Fruit fly (Drosophila melanogaster): ENCODE measurements around the gene Kr-h2.

Kr-h2 gene

dm6 chr2L:6047528-6048160 is 23.1 kb upstream of the Kr-h2 start, which contains the start of gene IPIP:
Gene IPIP (plus strand): TSS chr2L:6048002.
- TF ChIP-seq insv (optimal IDR thresholded peaks at IDR 0.05) = no peak
- TF ChIP-seq ttk (optimal IDR thresholded peaks at IDR 0.05) = no peak
- TF ChIP-seq h (optimal IDR thresholded peaks at IDR 0.05) = no peak
- no peak for TF ChIP-seq psq (optimal IDR thresholded peaks at IDR 0.05)
- TF ChIP-seq Sin3A (optimal IDR thresholded peaks at IDR 0.05) = no peak
- TF ChIP-seq Myc (optimal IDR thresholded peaks at IDR 0.05) = no peak

- TF ChIP-seq ttk (optimal IDR thresholded peaks at IDR 0.05) (no peak), psq (optimal IDR thresholded peaks at IDR 0.05) (no peak), Myc (optimal IDR thresholded peaks at IDR 0.05) (no peak), Sin3A (optimal IDR thresholded peaks at IDR 0.05) (no peak), insv (optimal IDR thresholded peaks at IDR 0.05) (no peak), h (optimal IDR thresholded peaks at IDR 0.05) (no peak)
Observed at dm6 chr2L:6048542-6048941, 22.2 kb upstream of the Kr-h2 start, which contains the start of the genes CG34179 and slmo. Gene CG34179 (minus strand): TSS chr2L:6048706. Gene slmo (minus strand): TSS chr2L:6048706.

- TF ChIP-seq Sin3A (optimal IDR thresholded peaks at IDR 0.05) (no peak), psq (optimal IDR thresholded peaks at IDR 0.05) (no peak), Myc (optimal IDR thresholded peaks at IDR 0.05) (no peak), h (optimal IDR thresholded peaks at IDR 0.05) (no peak), insv (optimal IDR thresholded peaks at IDR 0.05) (no peak), ttk (optimal IDR thresholded peaks at IDR 0.05) (no peak)
Observed at dm6 chr2L:6050575-6050974, 20.2 kb upstream of the Kr-h2 start, which contains the start of gene CG9135. Gene CG9135 (plus strand): TSS chr2L:6050800.

- TF ChIP-seq Myc (optimal IDR thresholded peaks at IDR 0.05) (no peak), insv (optimal IDR thresholded peaks at IDR 0.05) (no peak), psq (optimal IDR thresholded peaks at IDR 0.05) (no peak), ttk (optimal IDR thresholded peaks at IDR 0.05) (no peak), h (optimal IDR thresholded peaks at IDR 0.05) (no peak), Sin3A (optimal IDR thresholded peaks at IDR 0.05) (no peak)
Observed at dm6 chr2L:6051212-6051621, 19.6 kb upstream of the Kr-h2 start.

- TF ChIP-seq Myc (optimal IDR thresholded peaks at IDR 0.05) (no peak), Sin3A (optimal IDR thresholded peaks at IDR 0.05) (no peak), psq (optimal IDR thresholded peaks at IDR 0.05) (no peak), insv (optimal IDR thresholded peaks at IDR 0.05) (no peak), h (optimal IDR thresholded peaks at IDR 0.05) (no peak), ttk (optimal IDR thresholded peaks at IDR 0.05) (no peak)
Observed at dm6 chr2L:6053874-6054469, 16.8 kb upstream of the Kr-h2 start, which contains the start of gene CG13995. Gene CG13995 (plus strand): TSS chr2L:6054302.

- TF ChIP-seq psq (optimal IDR thresholded peaks at IDR 0.05) = no peak
- no peak for TF ChIP-seq ttk (optimal IDR thresholded peaks at IDR 0.05)
Observed at dm6 chr2L:6060210-6060609, 10.6 kb upstream of the Kr-h2 start, which contains the start of gene CG34180. Gene CG34180 (plus strand): TSS chr2L:6060510.

- no peak for TF ChIP-seq Myc (optimal IDR thresholded peaks at IDR 0.05)
- TF ChIP-seq h (optimal IDR thresholded peaks at IDR 0.05) = no peak
- no peak for TF ChIP-seq Sin3A (optimal IDR thresholded peaks at IDR 0.05)
- no peak for TF ChIP-seq insv (optimal IDR thresholded peaks at IDR 0.05)
- no peak for TF ChIP-seq ttk (optimal IDR thresholded peaks at IDR 0.05)
- TF ChIP-seq psq (optimal IDR thresholded peaks at IDR 0.05) = no peak
Observed at dm6 chr2L:6062382-6063082, 8.3 kb upstream of the Kr-h2 start, which contains the start of the genes ND-51 and CG13994. Gene ND-51 (minus strand): TSS chr2L:6062757. Gene CG13994 (plus strand): TSS chr2L:6062989.

- TF ChIP-seq Sin3A (optimal IDR thresholded peaks at IDR 0.05) (no peak), ttk (optimal IDR thresholded peaks at IDR 0.05) (no peak), insv (optimal IDR thresholded peaks at IDR 0.05) (no peak), psq (optimal IDR thresholded peaks at IDR 0.05) (no peak), Myc (optimal IDR thresholded peaks at IDR 0.05) (no peak), h (optimal IDR thresholded peaks at IDR 0.05) (no peak)
Observed at dm6 chr2L:6065823-6066222, 5.0 kb upstream of the Kr-h2 start, which contains the start of the genes Fbw5 and CG9147. Gene Fbw5 (minus strand): TSS chr2L:6065953. Gene CG9147 (plus strand): TSS chr2L:6065997.

- TF ChIP-seq psq (optimal IDR thresholded peaks at IDR 0.05) = no peak
- no peak for TF ChIP-seq Sin3A (optimal IDR thresholded peaks at IDR 0.05)
- no peak for TF ChIP-seq Myc (optimal IDR thresholded peaks at IDR 0.05)
Observed at dm6 chr2L:6068544-6069251, 2.1 kb upstream of the Kr-h2 start, which contains the start of the genes CG9150 and Pfdn1. Gene CG9150 (minus strand): TSS chr2L:6068594. Gene Pfdn1 (plus strand): TSS chr2L:6069079.

dm6 chr2L:6072124-6072523 is 1.3 kb downstream of the Kr-h2 start:
- TF ChIP-seq h (optimal IDR thresholded peaks at IDR 0.05) (no peak), psq (optimal IDR thresholded peaks at IDR 0.05) (no peak), Sin3A (optimal IDR thresholded peaks at IDR 0.05) (no peak), Myc (optimal IDR thresholded peaks at IDR 0.05) (no peak), insv (optimal IDR thresholded peaks at IDR 0.05) (no peak), ttk (optimal IDR thresholded peaks at IDR 0.05) (no peak)

dm6 chr2L:6073894-6074293 is 3.1 kb downstream of the Kr-h2 start:
- no peak for TF ChIP-seq Sin3A (optimal IDR thresholded peaks at IDR 0.05)
- no peak for TF ChIP-seq h (optimal IDR thresholded peaks at IDR 0.05)
- TF ChIP-seq psq (optimal IDR thresholded peaks at IDR 0.05) = no peak
- TF ChIP-seq ttk (optimal IDR thresholded peaks at IDR 0.05) = no peak
- no peak for TF ChIP-seq Myc (optimal IDR thresholded peaks at IDR 0.05)
- no peak for TF ChIP-seq insv (optimal IDR thresholded peaks at IDR 0.05)

Measured in Kc167 (cell line).